Fruit fly (Drosophila melanogaster) whole organism, pupa: ENCODE measurements around the gene acs.

Source experiments
- CG10348 ChIP-seq: fragments of 200-800 bp; sonication (Bioruptor generic); IDR thresholded peaks from 2 replicates; pipeline ENCODE4 v1.3.6; 2022; ENCODE audit warnings: missing biosample characterization, missing genetic modification characterization
- CG14655 ChIP-seq: fragments of 200-800 bp; sonication (Bioruptor generic); optimal IDR thresholded peaks from 3 replicates; lab custom pipeline; 2017; ENCODE audit warnings: mild to moderate bottlenecking, missing biosample characterization, missing genetic modification reagents, missing genetic modification characterization
- CG17806 ChIP-seq: fragments of 200-800 bp; sonication (Bioruptor generic); optimal IDR thresholded peaks from 2 replicates; lab custom pipeline; 2018; ENCODE audit warnings: missing biosample characterization, mild to moderate bottlenecking, missing genetic modification characterization, moderate library complexity
- CG32121 ChIP-seq: fragments of 200-800 bp; sonication (Bioruptor generic); IDR thresholded peaks from 2 replicates; pipeline ENCODE4 v1.3.6; 2022; ENCODE audit warnings: missing biosample characterization, missing genetic modification characterization
- CG34367 ChIP-seq: fragments of 200-800 bp; sonication (Bioruptor generic); optimal IDR thresholded peaks from 2 replicates; lab custom pipeline; 2018; ENCODE audit warnings: missing biosample characterization, mild to moderate bottlenecking, missing genetic modification characterization
- CG8159 ChIP-seq: fragments of 200-800 bp; sonication (Bioruptor generic); optimal IDR thresholded peaks from 3 replicates; lab custom pipeline; 2018; ENCODE audit warnings: missing biosample characterization, mild to moderate bottlenecking, missing genetic modification characterization, moderate library complexity
- EcR ChIP-seq: fragments of 200-800 bp; sonication (Bioruptor generic); optimal IDR thresholded peaks from 3 replicates; lab custom pipeline; 2019; ENCODE audit warnings: missing biosample characterization, missing genetic modification characterization, mild to moderate bottlenecking, moderate library complexity, missing genetic modification reagents
- Ets98B ChIP-seq: fragments of 200-800 bp; sonication (Bioruptor generic); IDR thresholded peaks from 2 replicates; pipeline ENCODE4 v1.3.6; 2022; ENCODE audit warnings: missing biosample characterization, missing genetic modification characterization
- Pif1A ChIP-seq: fragments of 200-800 bp; sonication (Bioruptor generic); optimal IDR thresholded peaks from 3 replicates; lab custom pipeline; 2016; ENCODE audit warnings: missing biosample characterization, missing genetic modification characterization
- Snoo ChIP-seq: fragments of 200-800 bp; sonication (Bioruptor generic); optimal IDR thresholded peaks from 3 replicates; lab custom pipeline; 2017; ENCODE audit warnings: missing biosample characterization, mild to moderate bottlenecking, missing genetic modification characterization, inconsistent platforms
- fd96Ca ChIP-seq: fragments of 200-800 bp; sonication (Bioruptor generic); IDR thresholded peaks from 3 replicates; pipeline ENCODE4 v1.3.6; 2022; ENCODE audit warnings: missing biosample characterization, missing genetic modification characterization
- gl ChIP-seq: fragments of 200-800 bp; sonication (Bioruptor generic); optimal IDR thresholded peaks from 2 replicates; lab custom pipeline; 2018; ENCODE audit warnings: missing biosample characterization, mild to moderate bottlenecking, missing genetic modification characterization
- rn ChIP-seq: fragments of 200-800 bp; sonication (Bioruptor generic); IDR thresholded peaks from 2 replicates; pipeline ENCODE4 v1.3.6; 2022; ENCODE audit warnings: missing biosample characterization, missing genetic modification characterization

dm6 chr3L:2005551-2005950 is 34.1 kb downstream of the acs start, which contains the start of gene CG42841:
- TF ChIP-seq EcR (GFP tag; lab: Kevin White, UChicago) (no peak), Snoo (tag; lab: Kevin White, UChicago) (no peak), gl (tag; lab: Kevin White, UChicago) (no peak), Pif1A (GFP tag; lab: Kevin White, UChicago) (no peak), fd96Ca (GFP tag; lab: Robert Waterston, UW) (no peak), CG17806 (tag; lab: Kevin White, UChicago) (no peak), CG34367 (tag; lab: Kevin White, UChicago) (no peak), CG14655 (GFP tag; lab: Kevin White, UChicago) (no peak), rn (GFP tag; lab: Robert Waterston, UW) (no peak), CG10348 (GFP tag; lab: Robert Waterston, UW) (no peak), CG32121 (GFP tag; lab: Robert Waterston, UW) (no peak), Ets98B (GFP tag; lab: Robert Waterston, UW) (no peak), CG8159 (no peak)
